Worm (Caenorhabditis elegans): ENCODE data around the gene F58F9.8.
"Not testable (repeated sequence)": the region's sequence is repeated elsewhere in the genome, so short reads cannot be mapped to it uniquely, and the experiment has no call there.

ce11 chrIV:6253000-6253399, 15.0 kb downstream of the F58F9.8 start, which contains the start of gene T13A10.2:
- not testable (repeated sequence) for TF ChIP-seq nfya-1, che-1, lim-6, hlh-15, npax-4, pha-4, nhr-11 (tag; optimal IDR thresholded peaks at IDR 0.05)

All from whole organism, late embryonic.